Fruit fly (Drosophila melanogaster): ENCODE measurements around the gene CG4836.

The CG4836 gene

dm6 chr3R:19998418-19998817, 15.3 kb upstream of the CG4836 start (continued):
- TF ChIP-seq otp (GFP tag; IDR thresholded peaks at IDR 0.05) (peak; percentile 86), Tbp (GFP tag; optimal IDR thresholded peaks at IDR 0.05) (no peak), CG1832 (GFP tag; optimal IDR thresholded peaks at IDR 0.05) (no peak), CG10979 (tag; optimal IDR thresholded peaks at IDR 0.05) (peak; percentile 87), CG10209 (GFP tag; optimal IDR thresholded peaks at IDR 0.05) (peak; percentile 62), CG3838 (GFP tag; optimal IDR thresholded peaks at IDR 0.05) (no peak), vvl (GFP tag; IDR thresholded peaks at IDR 0.05) (peak; percentile 89), al (GFP tag; IDR thresholded peaks at IDR 0.05) (no peak), Oli (tag; optimal IDR thresholded peaks at IDR 0.05) (peak; percentile 84), Neu2 (GFP tag; optimal IDR thresholded peaks at IDR 0.05; ENCODE audit: borderline replicate concordance) (no peak), chm (GFP tag; IDR thresholded peaks at IDR 0.05) (peak; percentile 85), CG17186 (GFP tag; optimal IDR thresholded peaks at IDR 0.05) (peak; percentile 57), inv (GFP tag; IDR thresholded peaks at IDR 0.05; ENCODE audit: partially characterized antibody) (no peak), Lhr (GFP tag; optimal IDR thresholded peaks at IDR 0.05) (peak; percentile 32), CG17359 (tag; optimal IDR thresholded peaks at IDR 0.05) (peak; percentile 85), CG15269 (tag; optimal IDR thresholded peaks at IDR 0.05) (peak; percentile 63), ssp (GFP tag; IDR thresholded peaks at IDR 0.05) (peak; percentile 67), dan (GFP tag; IDR thresholded peaks at IDR 0.05) (peak; percentile 64; the same call in 1 of the 2 replicates), Xbp1 (GFP tag; optimal IDR thresholded peaks at IDR 0.05) (peak; percentile 78), NK7.1 (GFP tag; optimal IDR thresholded peaks at IDR 0.05) (no peak), Atf6 (GFP tag; IDR thresholded peaks at IDR 0.05) (peak; percentile 26; the same call in 1 of the 2 replicates), zen (tag; optimal IDR thresholded peaks at IDR 0.05) (peak; percentile 57), CG3065 (GFP tag; optimal IDR thresholded peaks at IDR 0.05) (peak; percentile 55), crc (GFP tag; optimal IDR thresholded peaks at IDR 0.05) (no peak), ttk (GFP tag; IDR thresholded peaks at IDR 0.05) (peak; percentile 78), bowl (GFP tag; IDR thresholded peaks at IDR 0.05) (0 out of 2 replicates have a peak, but pooled peaks have one; percentile 26), Ravus (GFP tag; IDR thresholded peaks at IDR 0.05) (peak; percentile 17; the same call in 1 of the 2 replicates), Sin3A (optimal IDR thresholded peaks at IDR 0.05) (no peak), p53 (GFP tag; optimal IDR thresholded peaks at IDR 0.05) (no peak), CG3726 (GFP tag; IDR thresholded peaks at IDR 0.05) (peak; percentile 69; the same call in 2 of the 3 replicates), Sry-δ (GFP tag; optimal IDR thresholded peaks at IDR 0.05) (peak; percentile 31), CG7745 (tag; optimal IDR thresholded peaks at IDR 0.05) (no peak), CG8089 (GFP tag; optimal IDR thresholded peaks at IDR 0.05) (no peak), lmd (GFP tag; IDR thresholded peaks at IDR 0.05) (peak; percentile 72), CG32772 (GFP tag; IDR thresholded peaks at IDR 0.05) (peak; percentile 83), abd-A (tag; optimal IDR thresholded peaks at IDR 0.05) (no peak), exex (tag; optimal IDR thresholded peaks at IDR 0.05) (no peak), CG10321 (GFP tag; IDR thresholded peaks at IDR 0.05) (peak; percentile 29; the same call in 1 of the 2 replicates), Ptx1 (GFP tag; IDR thresholded peaks at IDR 0.05) (peak; percentile 74), CG4730 (GFP tag; IDR thresholded peaks at IDR 0.05) (peak; percentile 65), hkb (optimal IDR thresholded peaks at IDR 0.05) (no peak), hkb (GFP tag; IDR thresholded peaks at IDR 0.05) (peak; percentile 68), CG7372 (GFP tag; IDR thresholded peaks at IDR 0.05) (peak; percentile 47; the same call in 1 of the 2 replicates), CG1024 (GFP tag; IDR thresholded peaks at IDR 0.05) (no peak), pita (GFP tag; optimal IDR thresholded peaks at IDR 0.05) (no peak), CG10431 (GFP tag; optimal IDR thresholded peaks at IDR 0.05) (no peak), Fer3 (tag; optimal IDR thresholded peaks at IDR 0.05) (peak; percentile 60), CG7271 (tag; optimal IDR thresholded peaks at IDR 0.05) (no peak), Antp (GFP tag; optimal IDR thresholded peaks at IDR 0.05) (peak; percentile 84), CG11695 (GFP tag; IDR thresholded peaks at IDR 0.05) (0 out of 3 replicates have a peak, but pooled peaks have one; percentile 12), CG30431 (GFP tag; optimal IDR thresholded peaks at IDR 0.05) (peak; percentile 75), br (optimal IDR thresholded peaks at IDR 0.05) (no peak), danr (GFP tag; IDR thresholded peaks at IDR 0.05) (peak; percentile 38; the same call in 1 of the 2 replicates)
